Worm (Caenorhabditis elegans): ENCODE measurements around the gene W10G11.3.

DNA sequence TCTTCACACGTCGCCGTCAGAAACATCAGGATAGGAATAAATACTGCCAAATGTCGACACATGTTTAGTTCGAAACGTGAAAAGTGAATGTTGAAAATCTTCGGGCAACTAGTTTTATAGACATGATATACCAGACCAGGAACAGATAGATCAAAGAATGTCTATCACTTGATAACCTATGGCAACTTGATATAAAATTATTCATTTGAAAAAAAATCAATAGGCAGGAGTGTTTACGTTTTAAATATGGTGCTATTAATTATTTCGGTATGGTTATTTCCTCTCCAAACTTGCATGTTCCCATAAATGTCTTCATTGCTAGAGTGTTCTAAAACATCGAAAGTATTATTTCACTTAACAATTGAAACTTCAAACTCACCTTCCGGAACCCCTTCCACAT lies 758 bp downstream of the W10G11.3 start, which contains the start of gene W10G11.2:
- TF ChIP-seq mab-5 (tag; optimal IDR thresholded peaks at IDR 0.05): no peak
- TF ChIP-seq mep-1 (tag; optimal IDR thresholded peaks at IDR 0.05): no peak

Measured in whole organism, mixed stage, embryonic.